Worm (Caenorhabditis elegans) whole organism, young adult: ENCODE results near the gene prdx-2.

Experiments
- F33H1.4 ChIP-seq: fragments of 200-800 bp; sonication (Bioruptor generic); IDR thresholded peaks from 2 replicates; pipeline ENCODE4 v1.3.6; 2022; ENCODE audit warnings: missing genetic modification reagents, missing genetic modification characterization, missing compliant biosample characterization
- F52B5.7 ChIP-seq: sonication (generic microtip); optimal IDR thresholded peaks from 2 replicates; lab custom pipeline; 2016; ENCODE audit warnings: mild to moderate bottlenecking, missing genetic modification characterization, missing compliant biosample characterization
- aptf-2 ChIP-seq: fragments of 200-800 bp; sonication (Bioruptor generic); conservative IDR thresholded peaks from 2 replicates; pipeline ENCODE4 v1.3.6; 2022; ENCODE audit warnings: missing genetic modification reagents, missing genetic modification characterization, missing compliant biosample characterization
- attf-6 ChIP-seq: fragments of 200-800 bp; sonication (Bioruptor generic); IDR thresholded peaks from 2 replicates; pipeline ENCODE4 v1.3.6; 2022; ENCODE audit warnings: missing genetic modification reagents, missing genetic modification characterization, missing compliant biosample characterization
- ceh-91 ChIP-seq: fragments of 200-800 bp; sonication (Bioruptor generic); IDR thresholded peaks from 2 replicates; pipeline ENCODE4 v1.3.6; 2022; ENCODE audit warnings: missing genetic modification reagents, missing genetic modification characterization, missing compliant biosample characterization
- hmg-20 ChIP-seq: fragments of 200-800 bp; sonication (Bioruptor generic); IDR thresholded peaks from 2 replicates; pipeline ENCODE4 v1.3.6; 2022; ENCODE audit warnings: missing genetic modification reagents, missing genetic modification characterization, missing compliant biosample characterization
- lin-35 ChIP-seq, 3 experiments: fragments of 150-350 bp in 2 of 3; sonication (generic microtip) in 1 of 3; optimal IDR thresholded peaks; 2 replicates each; lab custom pipeline; 2014 to 2018; ENCODE audit warnings: missing biosample characterization in 3 of 3, missing genetic modification characterization in 3 of 3, missing genetic modification reagents in 3 of 3
- madf-10 ChIP-seq: sonication (generic microtip); optimal IDR thresholded peaks from 2 replicates; lab custom pipeline; 2016; ENCODE audit warnings: mild to moderate bottlenecking, missing genetic modification characterization, missing compliant biosample characterization
- madf-6 ChIP-seq: fragments of 200-800 bp; sonication (Bioruptor generic); IDR thresholded peaks from 2 replicates; pipeline ENCODE4 v1.3.6; 2022; ENCODE audit warnings: missing genetic modification reagents, missing genetic modification characterization, missing compliant biosample characterization
- nhr-120 ChIP-seq: fragments of 200-800 bp; sonication (Bioruptor generic); IDR thresholded peaks from 2 replicates; pipeline ENCODE4 v1.3.6; 2022; ENCODE audit warnings: missing genetic modification characterization, missing compliant biosample characterization
- sptf-2 ChIP-seq: fragments of 200-800 bp; sonication (Bioruptor generic); optimal IDR thresholded peaks from 2 replicates; lab custom pipeline; 2018; ENCODE audit warnings: mild to moderate bottlenecking, missing genetic modification characterization, missing compliant biosample characterization

DNA sequence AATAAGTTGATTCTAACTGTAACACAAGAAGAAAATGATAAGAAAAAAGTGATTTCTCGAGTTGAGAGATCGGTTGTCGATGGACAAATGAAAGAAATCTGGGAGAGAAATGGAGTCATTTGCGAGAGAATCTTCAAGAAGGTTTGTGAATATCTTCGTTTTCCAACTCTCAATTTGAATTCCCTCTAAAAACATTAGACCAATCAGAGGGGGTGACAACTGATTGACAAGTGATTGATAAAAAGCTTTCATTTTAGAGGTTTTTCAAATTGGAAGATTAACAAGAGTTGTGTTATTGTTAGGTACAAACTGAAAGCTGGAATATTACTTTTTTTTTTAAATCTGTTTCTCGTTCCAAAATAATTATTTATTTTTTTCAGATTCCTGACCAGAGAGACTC is 39.9 kb downstream of the prdx-2 start:
- TF ChIP-seq hmg-20: no peak
- no peak for TF ChIP-seq madf-6 (GFP tag; lab: Robert Waterston, UW)
- TF ChIP-seq aptf-2 (GFP tag; lab: Robert Waterston, UW): no peak
- TF ChIP-seq lin-35 (GFP tag; optimal IDR thresholded peaks at IDR 0.05; lab: Kevin White, UChicago): no peak
- no peak for TF ChIP-seq F33H1.4 (GFP tag; lab: Robert Waterston, UW)
- TF ChIP-seq madf-10 (tag; lab: Kevin White, UChicago): no peak
- no peak for TF ChIP-seq attf-6 (GFP tag; lab: Robert Waterston, UW)
- TF ChIP-seq ceh-91 (GFP tag; lab: Robert Waterston, UW): no peak
- no peak for TF ChIP-seq sptf-2 (GFP tag; lab: Kevin White, UChicago)
- TF ChIP-seq F52B5.7: no peak
- no peak for TF ChIP-seq nhr-120
